Fruit fly (Drosophila melanogaster): ENCODE data around the gene lz.
A peak's percentile ranks its signal among the peaks of the same experiment; 100 is the strongest.

lz gene

dm6 chrX:9343480-9344477 is 59.3 kb downstream of the lz start (continued):
- peak; percentile 31 for TF ChIP-seq CHES-1-like (GFP tag; optimal IDR thresholded peaks at IDR 0.05)
- TF ChIP-seq Jarid2 (GFP tag; optimal IDR thresholded peaks at IDR 0.05) = peak; percentile 36
- TF ChIP-seq CG14860 (GFP tag; IDR thresholded peaks at IDR 0.05; ENCODE audit: partially characterized antibody) = no peak
- TF ChIP-seq CG31441 (GFP tag; IDR thresholded peaks at IDR 0.05) = no peak; the same call in 1 of the 2 replicates
- TF ChIP-seq Sry-δ (GFP tag; optimal IDR thresholded peaks at IDR 0.05) = peak; percentile 2
- peak; percentile 93 for TF ChIP-seq nom (GFP tag; optimal IDR thresholded peaks at IDR 0.05)
- peak; percentile 67 for TF ChIP-seq E2f1 (GFP tag; IDR thresholded peaks at IDR 0.05)
- TF ChIP-seq sob (GFP tag; IDR thresholded peaks at IDR 0.05) = peak; percentile 41
- no peak for TF ChIP-seq HLHmδ (GFP tag; optimal IDR thresholded peaks at IDR 0.05)
- no peak for TF ChIP-seq Hr78 (GFP tag; optimal IDR thresholded peaks at IDR 0.05)
- peak; percentile 73; the same call in 1 of the 2 replicates for TF ChIP-seq stc (GFP tag; IDR thresholded peaks at IDR 0.05)
- TF ChIP-seq C15 (GFP tag; IDR thresholded peaks at IDR 0.05) = peak; percentile 66; the same call in 2 of the 3 replicates
- peak; percentile 69 for TF ChIP-seq zfh2 (GFP tag; optimal IDR thresholded peaks at IDR 0.05)
- TF ChIP-seq CG11695 (GFP tag; IDR thresholded peaks at IDR 0.05) = peak; percentile 41; the same call in 1 of the 3 replicates
- peak; percentile 37; the same call in 1 of the 2 replicates for TF ChIP-seq CG11696 (GFP tag; IDR thresholded peaks at IDR 0.05)
- peak; percentile 35; the same call in 1 of the 2 replicates for TF ChIP-seq Adf1 (GFP tag; IDR thresholded peaks at IDR 0.05)
- TF ChIP-seq zen (tag; optimal IDR thresholded peaks at IDR 0.05) = no peak
- TF ChIP-seq HLH4C (GFP tag; IDR thresholded peaks at IDR 0.05; ENCODE audit: partially characterized antibody) = no peak
- no peak for TF ChIP-seq CG8388 (GFP tag; optimal IDR thresholded peaks at IDR 0.05)
- TF ChIP-seq Oli (tag; optimal IDR thresholded peaks at IDR 0.05) = peak; percentile 65
- no peak for TF ChIP-seq nau (GFP tag; optimal IDR thresholded peaks at IDR 0.05)
- no peak for TF ChIP-seq ato (GFP tag; IDR thresholded peaks at IDR 0.05; ENCODE audit: partially characterized antibody)
- TF ChIP-seq CG13424 (tag; optimal IDR thresholded peaks at IDR 0.05) = peak; percentile 42
- TF ChIP-seq CG14965 (GFP tag; optimal IDR thresholded peaks at IDR 0.05; ENCODE audit: borderline replicate concordance) = no peak
- TF ChIP-seq lmd (GFP tag; IDR thresholded peaks at IDR 0.05) = no peak
- TF ChIP-seq bbx (GFP tag; IDR thresholded peaks at IDR 0.05; ENCODE audit: partially characterized antibody) = no peak
- peak; percentile 92 for TF ChIP-seq CG32532 (GFP tag; IDR thresholded peaks at IDR 0.05)
- TF ChIP-seq pnt (GFP tag; optimal IDR thresholded peaks at IDR 0.05) = no peak
- no peak for TF ChIP-seq Scr (GFP tag; IDR thresholded peaks at IDR 0.05; ENCODE audit: partially characterized antibody)
- TF ChIP-seq usp (GFP tag; optimal IDR thresholded peaks at IDR 0.05) = no peak
- TF ChIP-seq Spps (tag; optimal IDR thresholded peaks at IDR 0.05) = no peak
- TF ChIP-seq pum (GFP tag; optimal IDR thresholded peaks at IDR 0.05) = no peak
- no peak for TF ChIP-seq Dp (GFP tag; optimal IDR thresholded peaks at IDR 0.05)
- peak; percentile 76 for TF ChIP-seq ci (GFP tag; IDR thresholded peaks at IDR 0.05)
- peak; percentile 59; the same call in 2 of the 4 replicates for TF ChIP-seq chinmo (GFP tag; IDR thresholded peaks at IDR 0.05; ENCODE audit: partially characterized antibody)
- TF ChIP-seq abd-A (tag; optimal IDR thresholded peaks at IDR 0.05) = no peak
- peak; percentile 62 for TF ChIP-seq CG9609 (GFP tag; optimal IDR thresholded peaks at IDR 0.05)
- no peak for TF ChIP-seq Lhr (GFP tag; optimal IDR thresholded peaks at IDR 0.05)
- peak; percentile 58 for TF ChIP-seq CG12659 (GFP tag; optimal IDR thresholded peaks at IDR 0.05)
- TF ChIP-seq Kr (GFP tag; optimal IDR thresholded peaks at IDR 0.05) = no peak
- no peak for TF ChIP-seq az2 (GFP tag; optimal IDR thresholded peaks at IDR 0.05)
- TF ChIP-seq CG9215 (GFP tag; IDR thresholded peaks at IDR 0.05) = peak; percentile 65; the same call in 1 of the 2 replicates
- TF ChIP-seq so (GFP tag; IDR thresholded peaks at IDR 0.05) = peak; percentile 74
- TF ChIP-seq sug (tag; optimal IDR thresholded peaks at IDR 0.05) = no peak
- peak; percentile 35 for TF ChIP-seq sd (tag; optimal IDR thresholded peaks at IDR 0.05)
- TF ChIP-seq CG8281 (tag; optimal IDR thresholded peaks at IDR 0.05) = no peak

Measured in whole organism, embryonic.